Worm (Caenorhabditis elegans): ENCODE results near the gene ram-2.

- TF ChIP-seq flt-1 (GFP tag; IDR thresholded peaks at IDR 0.05) (no peak), med-1 (GFP tag; optimal IDR thresholded peaks at IDR 0.05; ENCODE audit: insufficient read depth) (no peak), klf-2 (GFP tag; conservative IDR thresholded peaks at IDR 0.05) (no peak), ztf-29 (GFP tag; IDR thresholded peaks at IDR 0.05) (no peak), cog-1 (tag; optimal IDR thresholded peaks at IDR 0.05) (no peak), tab-1 (GFP tag; IDR thresholded peaks at IDR 0.05) (no peak), ref-1 (GFP tag; conservative IDR thresholded peaks at IDR 0.05) (no peak)
Observed at ce11 chrII:11050678-11051077, 34.0 kb upstream of the ram-2 start.
